Worm (Caenorhabditis elegans) whole organism, L2 larva: ENCODE measurements around the gene nhr-268.

Experiments used
- lin-39 ChIP-seq: fragments of 150-350 bp; optimal IDR thresholded peaks from 2 replicates; lab custom pipeline; 2014; ENCODE audit warnings: missing biosample characterization, missing genetic modification reagents, missing genetic modification characterization
- unc-39 ChIP-seq: fragments of 150-350 bp; optimal IDR thresholded peaks from 2 replicates; lab custom pipeline; 2014; ENCODE audit warnings: missing biosample characterization, missing genetic modification characterization

DNA sequence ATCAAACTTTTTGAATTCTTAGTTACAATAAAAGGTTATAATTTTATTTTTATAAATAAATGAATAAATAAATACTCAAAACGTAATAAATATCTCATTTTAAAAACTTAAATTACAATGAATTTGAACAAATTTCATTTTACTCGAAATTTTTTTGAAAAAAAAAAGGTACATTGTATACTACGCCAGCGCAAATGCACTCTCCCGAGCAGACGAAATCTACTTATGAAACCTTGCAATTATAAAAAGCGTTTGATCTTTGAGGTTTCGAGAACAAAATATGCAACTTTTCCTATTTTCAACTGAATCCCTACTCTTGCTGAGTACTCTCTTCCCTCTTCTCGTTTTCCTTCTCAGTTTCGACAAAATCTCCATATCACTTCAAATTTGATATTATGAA lies 2.4 kb upstream of the nhr-268 start, which contains the start of gene nhr-197:
- TF ChIP-seq unc-39 (tag; lab: Kevin White, UChicago), result no peak
- TF ChIP-seq lin-39 (tag; lab: Kevin White, UChicago), result no peak
